Worm (Caenorhabditis elegans): ENCODE results near the gene F26F12.2.

F26F12.2 gene

DNA sequence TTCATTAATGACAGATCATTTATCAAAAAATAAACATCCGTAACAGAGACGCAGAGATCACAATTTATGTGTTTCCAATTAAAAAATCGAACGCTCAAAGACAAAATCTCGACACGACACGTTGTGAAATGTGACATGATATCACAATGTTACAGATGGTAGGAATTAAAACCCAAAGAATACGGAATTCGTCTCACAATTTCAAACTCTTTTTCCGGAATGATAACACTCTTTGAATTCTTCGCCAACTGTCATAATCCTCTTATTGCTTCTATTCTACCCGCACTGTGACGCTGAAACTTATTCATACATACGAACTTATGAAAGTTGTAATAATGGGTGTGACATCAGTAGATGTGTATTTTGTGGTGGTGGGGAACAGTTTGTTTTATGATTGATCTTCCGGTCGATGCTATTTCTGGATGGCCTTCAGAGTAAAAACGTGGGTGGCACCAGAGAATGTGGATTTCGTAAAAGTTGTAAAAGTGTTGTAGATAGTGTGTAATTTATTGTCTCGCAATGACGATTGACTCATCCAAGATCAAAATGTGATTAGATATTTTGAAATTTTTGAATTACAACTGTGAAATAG is 21.8 kb downstream of the F26F12.2 start:
- TF ChIP-seq unc-62 (GFP tag; optimal IDR thresholded peaks at IDR 0.05) = no peak

DNA sequence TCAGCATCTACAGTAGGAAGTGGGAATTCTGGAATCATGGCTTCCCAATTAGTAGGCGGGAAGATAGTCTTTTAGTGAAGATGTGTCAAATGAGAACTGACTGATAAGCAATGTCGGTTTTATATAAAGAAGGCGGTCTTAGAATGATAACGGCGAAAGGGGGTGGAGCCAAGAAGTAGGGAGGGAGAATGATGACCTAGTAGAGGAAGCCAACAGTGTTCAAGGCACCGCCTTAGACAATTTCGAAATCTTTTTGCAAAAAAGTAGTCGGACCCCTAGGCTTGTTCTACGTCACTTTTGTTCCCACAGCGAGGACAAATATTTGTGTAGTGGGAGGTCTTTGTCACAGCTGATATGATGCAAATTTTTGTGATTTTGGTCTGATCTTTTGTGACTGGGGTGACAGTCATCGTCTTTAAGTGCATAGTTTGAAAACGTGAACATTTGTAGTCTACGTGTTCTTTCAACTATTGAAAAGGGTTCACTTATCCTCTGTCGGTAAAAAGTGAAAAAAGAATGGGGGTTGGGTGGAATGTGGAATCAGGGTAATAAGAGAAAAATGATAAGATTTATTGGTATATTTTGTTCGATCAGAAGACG is 25.3 kb downstream of the F26F12.2 start, which contains the start of gene ZC250.4:
Gene ZC250.4, minus strand, starts transcription at position 78 of the 600 bp plus-strand sequence.
- no peak for TF ChIP-seq unc-62 (GFP tag; optimal IDR thresholded peaks at IDR 0.05)

DNA sequence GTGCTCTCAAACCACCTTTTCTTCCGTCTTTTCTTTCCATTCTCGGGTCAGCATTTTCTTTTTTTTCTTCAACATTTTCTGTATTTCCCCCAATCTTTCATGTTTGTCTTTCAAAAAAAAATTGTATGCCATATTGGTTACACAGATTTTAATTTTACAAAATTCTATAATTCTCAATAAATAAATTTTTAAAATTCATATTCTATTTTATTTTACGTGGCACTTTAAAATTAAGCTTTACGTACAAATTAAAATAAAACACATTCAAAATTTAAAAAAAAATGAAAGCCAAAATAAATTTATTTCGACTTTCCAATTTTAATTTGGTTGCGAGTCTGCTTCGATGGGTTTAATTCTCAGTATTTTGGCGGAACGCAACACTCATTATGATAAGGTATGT is 32.9 kb downstream of the F26F12.2 start, which contains the start of gene ZC250.5:
Gene ZC250.5, plus strand, starts transcription at position 301 of the 400 bp plus-strand sequence.
- no peak for TF ChIP-seq unc-62 (GFP tag; optimal IDR thresholded peaks at IDR 0.05)

DNA sequence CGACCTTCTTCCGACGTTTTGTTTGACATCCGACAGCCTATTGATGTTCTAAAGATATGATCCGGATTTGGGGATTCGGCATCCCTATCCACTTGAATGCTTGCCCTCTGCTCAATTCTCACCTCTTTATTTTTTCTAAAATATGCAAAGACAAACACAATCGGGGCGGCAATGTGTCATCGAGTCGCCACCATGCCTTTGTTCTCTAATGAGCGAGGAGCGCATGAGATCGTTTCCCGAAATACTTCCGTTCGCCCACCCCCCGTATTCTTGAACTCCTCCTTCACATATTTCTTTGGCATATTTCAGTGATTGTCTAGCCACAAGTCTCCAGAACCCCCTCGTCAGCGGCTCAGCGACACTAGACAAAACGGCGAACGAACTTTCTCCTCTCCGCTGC is 39.0 kb downstream of the F26F12.2 start, which contains the start of gene cyn-17:
Gene cyn-17, plus strand, starts transcription at position 301 of the 400 bp plus-strand sequence.
- no peak for TF ChIP-seq unc-62 (GFP tag; optimal IDR thresholded peaks at IDR 0.05)

DNA sequence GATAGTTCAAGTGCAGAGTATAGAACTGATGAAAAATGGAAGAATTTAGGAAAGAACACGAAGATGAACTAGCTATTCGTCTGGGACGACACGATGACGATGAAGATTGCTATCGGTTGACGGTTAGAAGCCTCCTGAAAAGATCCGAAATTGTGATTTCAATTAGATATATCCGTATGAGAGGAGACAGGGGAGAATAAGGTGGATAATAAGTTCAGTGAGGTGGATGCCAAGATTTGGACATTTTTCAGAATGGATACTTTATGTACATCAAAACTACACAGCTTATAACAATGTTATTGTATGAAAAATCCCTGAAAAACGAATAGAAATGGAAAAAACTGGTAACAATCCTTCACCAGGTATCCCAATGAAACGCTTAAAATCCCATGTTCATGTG is 40.3 kb downstream of the F26F12.2 start, which contains the start of gene nstp-3:
Gene nstp-3, minus strand, starts transcription at position 101 of the 400 bp plus-strand sequence.
- TF ChIP-seq unc-62 (GFP tag; optimal IDR thresholded peaks at IDR 0.05) = no peak

DNA sequence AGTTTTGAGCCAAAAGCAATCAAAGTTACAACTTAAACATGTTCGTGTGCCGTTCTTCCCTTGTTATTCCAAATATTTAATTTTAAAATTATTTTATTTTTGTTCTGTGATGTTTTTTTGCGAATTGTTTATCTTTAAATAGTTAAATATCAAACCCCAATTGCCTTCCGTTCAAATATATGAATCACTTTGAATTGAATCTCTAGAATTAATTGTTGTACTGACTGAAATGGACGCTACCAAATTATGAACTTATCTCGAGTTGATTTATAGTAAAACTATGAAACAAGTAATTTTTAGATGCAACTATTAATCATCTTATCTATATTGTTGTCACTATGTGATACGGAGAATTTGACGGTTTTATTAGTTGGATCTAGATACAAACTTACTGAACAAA is 46.4 kb downstream of the F26F12.2 start, which contains the start of gene ZC250.2:
Gene ZC250.2, plus strand, starts transcription at position 301 of the 400 bp plus-strand sequence.
- no peak for TF ChIP-seq unc-62 (GFP tag; optimal IDR thresholded peaks at IDR 0.05)

DNA sequence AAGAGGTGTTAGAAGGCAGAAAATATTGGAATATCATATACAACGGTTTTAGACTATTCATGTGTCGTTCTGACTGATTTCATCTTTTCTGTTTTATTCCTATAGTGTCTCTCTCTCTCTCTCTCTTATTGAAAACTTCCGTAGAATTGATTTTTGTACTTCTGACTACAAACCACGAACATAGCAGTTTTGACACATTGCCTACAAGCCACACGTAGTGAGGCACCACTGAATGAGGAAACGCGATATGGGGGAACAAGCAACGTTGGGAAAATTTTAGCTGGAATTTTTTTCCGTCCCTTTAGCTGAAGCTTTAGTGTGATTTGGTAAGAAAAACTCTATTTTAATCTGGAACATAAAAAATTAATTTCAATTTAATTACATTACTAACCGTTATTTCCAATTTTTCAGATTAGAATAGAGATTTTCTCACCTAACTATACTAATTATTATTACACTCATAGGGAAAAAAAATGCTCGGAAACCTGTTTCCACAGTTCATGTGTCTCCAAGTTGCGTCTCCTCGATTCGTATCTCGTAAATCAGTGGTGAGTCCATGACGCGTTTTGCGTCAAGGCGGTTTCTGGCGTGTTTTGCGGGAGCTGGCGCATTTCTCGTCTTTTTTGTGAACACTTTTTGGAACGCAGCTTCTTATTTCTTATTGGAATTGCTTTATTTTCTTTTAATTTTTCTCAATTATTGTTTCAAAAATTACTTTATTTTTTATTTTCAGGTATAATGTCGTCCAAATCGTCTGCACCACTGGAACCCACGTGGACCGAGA is 47.7 kb downstream of the F26F12.2 start, which contains the start of the genes nhr-142 and F44E7.9:
Gene nhr-142, minus strand, starts transcription at position 57 of the 784 bp plus-strand sequence.
Gene F44E7.9, plus strand, starts transcription at position 734 of the 784 bp plus-strand sequence.
- TF ChIP-seq unc-62 (GFP tag; optimal IDR thresholded peaks at IDR 0.05) = no peak

DNA sequence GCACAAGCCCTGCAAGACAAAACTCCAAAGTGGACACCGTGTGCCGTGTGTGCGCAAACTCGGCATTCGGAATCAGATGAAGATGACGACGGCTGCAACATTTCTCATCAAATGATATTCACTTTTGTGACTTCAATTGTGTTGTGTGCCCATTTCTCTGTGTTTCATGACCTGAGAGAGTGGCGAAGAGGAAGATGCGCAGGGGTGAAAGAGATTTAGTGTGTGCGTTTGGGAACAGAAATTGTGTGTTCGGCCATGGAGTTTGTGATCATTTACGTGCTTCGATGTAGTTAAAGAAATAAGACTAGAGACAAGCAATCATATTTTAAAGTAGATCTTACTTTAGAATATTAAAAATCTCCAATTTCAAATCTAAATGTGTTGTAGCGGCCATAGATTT is 49.8 kb downstream of the F26F12.2 start:
- TF ChIP-seq unc-62 (GFP tag; optimal IDR thresholded peaks at IDR 0.05) = no peak
